Worm (Caenorhabditis elegans): ENCODE results near the gene hacl-1.

DNA sequence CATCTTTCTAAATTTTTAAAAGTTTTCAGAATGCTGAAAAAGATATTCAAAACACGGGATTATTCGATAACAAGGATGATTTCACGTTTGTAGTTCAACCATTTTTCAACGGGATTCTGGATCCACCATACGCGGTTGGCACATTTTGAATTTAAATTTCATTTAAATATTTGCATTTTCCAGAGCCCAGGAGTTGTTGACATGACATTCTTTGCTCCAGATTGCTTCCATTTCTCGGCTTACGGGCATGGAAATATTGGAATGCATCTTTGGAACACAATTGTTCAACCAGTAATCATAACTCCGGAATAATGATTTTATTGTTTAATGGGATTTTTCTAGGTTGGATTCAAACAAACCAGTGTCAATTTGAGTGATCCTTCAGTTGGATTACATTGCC, 41.9 kb downstream of the hacl-1 start:
- TF ChIP-seq eor-1 (tag; optimal IDR thresholded peaks at IDR 0.05) (no peak), snpc-4 (tag; optimal IDR thresholded peaks at IDR 0.05) (no peak), daf-12 (tag; optimal IDR thresholded peaks at IDR 0.05) (no peak), nhr-28 (tag; optimal IDR thresholded peaks at IDR 0.05) (no peak), ama-1 (optimal IDR thresholded peaks at IDR 0.05) (no peak), skn-1 (tag; optimal IDR thresholded peaks at IDR 0.05) (no peak), nhr-237 (tag; optimal IDR thresholded peaks at IDR 0.05) (no peak), aly-2 (tag; optimal IDR thresholded peaks at IDR 0.05) (no peak)

All from whole organism, L3 larva.